Worm (Caenorhabditis elegans) whole organism, dauer: Measurements from ENCODE around the gene T14G8.6.

Experiments used
- unc-62 ChIP-seq: sonication (generic microtip); optimal IDR thresholded peaks from 2 replicates; lab custom pipeline; 2017; ENCODE audit warnings: missing biosample characterization, missing genetic modification reagents, missing genetic modification characterization

T14G8.6 gene

ce11 chrX:12862509-12862908 is at the start of gene T14G8.6:
T14G8.6 (minus strand) TSS chrX:12862846.
- TF ChIP-seq unc-62 (GFP tag; lab: Kevin White, UChicago) = no peak

- TF ChIP-seq unc-62 (GFP tag; lab: Kevin White, UChicago) = no peak
Observed at ce11 chrX:12912435-12912834, 49.8 kb upstream of the T14G8.6 start.

- no peak for TF ChIP-seq unc-62 (GFP tag; lab: Kevin White, UChicago)
Observed at ce11 chrX:12911235-12911634, 48.6 kb upstream of the T14G8.6 start.

DNA sequence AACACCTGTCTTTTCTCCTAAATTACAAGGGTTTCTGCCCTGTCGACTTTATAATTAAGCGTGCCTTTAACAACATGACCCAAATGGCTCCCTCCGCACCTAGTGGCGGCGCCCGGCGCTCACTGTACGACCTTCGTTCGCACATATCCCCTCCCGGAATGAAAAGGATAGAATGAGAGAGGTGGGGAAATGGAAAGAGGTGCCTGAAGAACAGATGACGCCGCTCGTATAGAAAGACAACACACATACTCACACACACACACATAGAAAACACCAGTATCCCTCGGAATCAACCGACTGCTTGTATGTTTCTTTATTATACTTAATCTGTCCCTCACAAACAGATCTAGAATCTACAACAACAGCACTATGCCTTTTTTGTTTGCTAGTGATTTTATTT is 47.3 kb upstream of the T14G8.6 start:
- no peak for TF ChIP-seq unc-62 (GFP tag; lab: Kevin White, UChicago)

- TF ChIP-seq unc-62 (GFP tag; lab: Kevin White, UChicago) = no peak
Observed at ce11 chrX:12908715-12909114, 46.1 kb upstream of the T14G8.6 start.

DNA sequence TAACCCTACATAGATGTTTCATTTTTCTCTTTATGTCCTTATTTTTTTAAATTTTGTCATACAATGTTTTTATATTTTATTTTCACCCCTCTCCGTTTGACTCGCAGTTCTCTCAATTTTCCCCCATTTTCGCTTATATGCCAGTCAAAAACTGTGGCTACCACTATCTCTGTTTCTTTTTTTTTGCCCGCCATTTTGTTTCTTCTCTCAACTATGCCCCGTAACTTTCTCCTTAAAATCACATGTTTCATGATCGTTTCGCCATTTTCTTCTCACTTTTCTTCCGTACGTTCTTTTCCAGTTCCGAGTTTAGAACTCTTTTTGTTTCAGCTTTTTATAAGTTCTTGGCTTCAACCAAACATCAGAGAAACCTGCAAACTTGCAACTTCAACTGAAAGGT is 44.9 kb upstream of the T14G8.6 start, which contains the start of gene pqn-18:
TSS of gene pqn-18 (plus strand) at position 331 of the 400 bp plus-strand sequence.
- TF ChIP-seq unc-62 (GFP tag; lab: Kevin White, UChicago) = no peak

- TF ChIP-seq unc-62 (GFP tag; lab: Kevin White, UChicago) = no peak
Observed at ce11 chrX:12903810-12904209, 41.2 kb upstream of the T14G8.6 start.

ce11 chrX:12902057-12902652 is 39.5 kb upstream of the T14G8.6 start:
- TF ChIP-seq unc-62 (GFP tag; lab: Kevin White, UChicago) = no peak

- no peak for TF ChIP-seq unc-62 (GFP tag; lab: Kevin White, UChicago)
Observed at ce11 chrX:12899140-12899888, 36.7 kb upstream of the T14G8.6 start.

DNA sequence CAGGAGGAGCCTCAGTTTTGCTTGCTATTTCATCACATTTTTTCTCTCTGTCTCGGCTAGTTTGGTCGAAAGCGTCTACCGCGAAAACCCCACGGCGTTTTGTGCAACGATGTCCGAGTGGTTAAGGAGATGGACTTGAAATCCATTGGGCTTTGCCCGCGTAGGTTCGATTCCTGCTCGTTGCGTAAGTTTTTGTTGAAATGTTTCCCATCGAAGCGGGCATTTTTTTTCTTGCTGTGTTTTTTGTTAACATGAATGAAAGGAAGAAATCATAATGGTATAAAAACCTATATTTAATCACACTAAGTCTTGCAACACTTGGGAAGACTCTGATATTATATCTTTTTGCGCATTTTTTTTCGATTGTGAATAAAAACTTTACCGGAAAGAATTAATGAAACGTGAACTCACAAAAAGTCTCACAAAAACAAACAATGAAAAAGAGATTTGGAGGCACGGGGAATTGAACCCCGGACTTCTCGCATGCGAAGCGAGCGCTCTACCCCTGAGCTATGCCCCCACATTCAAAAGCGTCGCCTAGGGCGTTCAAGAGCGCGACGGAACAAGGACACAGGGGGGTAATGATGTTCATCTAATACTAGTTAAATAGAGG is 27.3 kb upstream of the T14G8.6 start:
- no peak for TF ChIP-seq unc-62 (GFP tag; lab: Kevin White, UChicago)

ce11 chrX:12884873-12885272 is 22.2 kb upstream of the T14G8.6 start, which contains the start of gene gpc-1:
gpc-1 (minus strand) TSS chrX:12884989.
- no peak for TF ChIP-seq unc-62 (GFP tag; lab: Kevin White, UChicago)

- no peak for TF ChIP-seq unc-62 (GFP tag; lab: Kevin White, UChicago)
Observed at ce11 chrX:12881174-12881573, 18.5 kb upstream of the T14G8.6 start.

- no peak for TF ChIP-seq unc-62 (GFP tag; lab: Kevin White, UChicago)
Observed at ce11 chrX:12877930-12878329, 15.3 kb upstream of the T14G8.6 start.

ce11 chrX:12876795-12877530 is 14.3 kb upstream of the T14G8.6 start, which contains the start of gene bcat-1:
bcat-1 (plus strand) TSS chrX:12877480.
- no peak for TF ChIP-seq unc-62 (GFP tag; lab: Kevin White, UChicago)

- no peak for TF ChIP-seq unc-62 (GFP tag; lab: Kevin White, UChicago)
Observed at ce11 chrX:12875649-12876048, 13.0 kb upstream of the T14G8.6 start.
